Fruit fly (Drosophila melanogaster) Kc167 (cell line): ENCODE results near the gene koko.

Source experiments
- Myc ChIP-seq: fragments of >200 bp; optimal IDR thresholded peaks from 2 replicates; lab custom pipeline; 2017; ENCODE audit warnings: missing external identifiers
- Sin3A ChIP-seq: fragments of >200 bp; optimal IDR thresholded peaks from 2 replicates; lab custom pipeline; 2018; ENCODE audit warnings: missing external identifiers
- h ChIP-seq: fragments of >200 bp; optimal IDR thresholded peaks from 3 replicates; lab custom pipeline; 2018; ENCODE audit warnings: missing external identifiers
- psq ChIP-seq: fragments of >200 bp; optimal IDR thresholded peaks from 2 replicates; lab custom pipeline; 2017; ENCODE audit warnings: missing external identifiers
- ttk ChIP-seq: sonication (Bioruptor generic); optimal IDR thresholded peaks from 2 replicates; lab custom pipeline; 2017; ENCODE audit warnings: missing external identifiers

DNA sequence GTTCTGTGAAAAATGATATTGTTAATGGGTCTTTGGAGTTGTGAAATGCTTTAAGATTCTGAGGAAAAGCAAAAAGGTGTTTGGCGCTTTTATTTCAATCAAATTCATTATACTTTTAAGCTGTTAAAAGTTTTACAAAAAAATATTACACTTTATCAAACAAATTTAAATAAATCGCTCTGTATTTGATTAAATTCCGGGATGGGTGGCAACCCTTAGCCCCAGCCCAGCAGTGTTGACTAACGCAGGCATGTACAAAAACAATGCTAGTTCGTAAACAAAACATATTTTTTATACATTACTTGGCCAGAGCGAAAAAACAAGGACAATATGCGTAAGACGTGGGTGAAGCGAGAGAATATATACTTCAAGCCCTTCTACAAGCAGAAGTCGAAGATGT lies 1.9 kb downstream of the koko start, which contains the start of gene CG7685:
- TF ChIP-seq h (lab: Kevin White, UChicago): no peak
- TF ChIP-seq psq: no peak
- no peak for TF ChIP-seq Myc (lab: Kevin White, UChicago)
- TF ChIP-seq ttk (lab: Kevin White, UChicago): no peak
- TF ChIP-seq Sin3A (lab: Kevin White, UChicago): no peak
